Fruit fly (Drosophila melanogaster) whole organism, embryonic: ENCODE measurements around the gene CG6465.
A peak's percentile ranks its signal among the peaks of the same experiment; 100 is the strongest.

Experiments used
- Atf-2 ChIP-seq: fragments of 200-800 bp; sonication (Bioruptor generic); optimal IDR thresholded peaks from 2 replicates; lab custom pipeline; 2016; ENCODE audit warnings: missing biosample characterization, missing genetic modification characterization
- Atf3 ChIP-seq: fragments of 200-800 bp; sonication (Bioruptor generic); optimal IDR thresholded peaks from 3 replicates; lab custom pipeline; 2016; ENCODE audit warnings: missing biosample characterization, missing genetic modification characterization
- Atf6 ChIP-seq: fragments of 200-800 bp; sonication (Bioruptor generic); IDR thresholded peaks from 2 replicates; pipeline ENCODE4 v1.3.6; 2022; ENCODE audit warnings: missing biosample characterization, missing genetic modification characterization
- Bdp1 ChIP-seq: fragments of 200-800 bp; sonication (Bioruptor generic); optimal IDR thresholded peaks from 3 replicates; lab custom pipeline; 2016; ENCODE audit warnings: missing biosample characterization, missing genetic modification characterization
- C15 ChIP-seq: fragments of 200-800 bp; sonication (Bioruptor generic); IDR thresholded peaks from 3 replicates; pipeline ENCODE4 v1.3.6; 2022; ENCODE audit warnings: missing biosample characterization, missing genetic modification characterization
- CG10147 ChIP-seq: fragments of 200-800 bp; sonication (Bioruptor generic); optimal IDR thresholded peaks from 2 replicates; lab custom pipeline; 2019; ENCODE audit warnings: missing biosample characterization, mild to moderate bottlenecking, missing genetic modification characterization, moderate library complexity
- CG1024 ChIP-seq: fragments of 200-800 bp; sonication (Bioruptor generic); IDR thresholded peaks from 2 replicates; pipeline ENCODE4 v1.3.6; 2022; ENCODE audit warnings: missing biosample characterization, missing genetic modification characterization
- CG10462 ChIP-seq: fragments of 200-800 bp; sonication (Bioruptor generic); optimal IDR thresholded peaks from 2 replicates; lab custom pipeline; 2016; ENCODE audit warnings: missing biosample characterization, missing genetic modification characterization
- CG11504 ChIP-seq: fragments of 200-800 bp; sonication (Bioruptor generic); optimal IDR thresholded peaks from 3 replicates; lab custom pipeline; 2019; ENCODE audit warnings: missing biosample characterization, mild to moderate bottlenecking, missing genetic modification characterization, moderate library complexity
- CG14014 ChIP-seq: fragments of 200-800 bp; sonication (Bioruptor generic); IDR thresholded peaks from 2 replicates; pipeline ENCODE4 v1.3.6; 2022; ENCODE audit warnings: missing biosample characterization, missing genetic modification characterization
- CG17359 ChIP-seq: fragments of 200-800 bp; sonication (Bioruptor generic); optimal IDR thresholded peaks from 3 replicates; lab custom pipeline; 2018; ENCODE audit warnings: missing biosample characterization, mild to moderate bottlenecking, missing genetic modification characterization, moderate library complexity
- CG18599 ChIP-seq: fragments of 200-800 bp; sonication (Bioruptor generic); optimal IDR thresholded peaks from 3 replicates; lab custom pipeline; 2017; ENCODE audit warnings: missing biosample characterization, missing genetic modification characterization, mild to moderate bottlenecking, moderate library complexity, missing genetic modification reagents
- CG2199 ChIP-seq: fragments of 200-800 bp; sonication (Bioruptor generic); IDR thresholded peaks from 3 replicates; pipeline ENCODE4 v1.3.6; 2022; ENCODE audit warnings: missing biosample characterization, missing genetic modification characterization
- CG32772 ChIP-seq: fragments of 200-800 bp; sonication (Bioruptor generic); IDR thresholded peaks from 2 replicates; pipeline ENCODE4 v1.3.6; 2022; ENCODE audit warnings: missing biosample characterization, missing genetic modification characterization
- CG33213 ChIP-seq: fragments of 200-800 bp; sonication (Bioruptor generic); optimal IDR thresholded peaks from 3 replicates; lab custom pipeline; 2016; ENCODE audit warnings: missing biosample characterization, missing genetic modification characterization
- CG34224 ChIP-seq: fragments of 200-800 bp; sonication (Bioruptor generic); IDR thresholded peaks from 3 replicates; pipeline ENCODE4 v1.3.6; 2022; ENCODE audit warnings: missing biosample characterization, missing genetic modification characterization; ENCODE audit not compliant: partially characterized antibody
- CG3726 ChIP-seq: fragments of 200-800 bp; sonication (Bioruptor generic); IDR thresholded peaks from 3 replicates; pipeline ENCODE4, ENCODE4 v1.3.6; 2022; ENCODE audit warnings: missing biosample characterization, missing genetic modification characterization
- CG4854 ChIP-seq: fragments of 200-800 bp; sonication (Bioruptor generic); optimal IDR thresholded peaks from 2 replicates; lab custom pipeline; 2016; ENCODE audit warnings: missing biosample characterization, missing genetic modification characterization, inconsistent platforms
- CG5180 ChIP-seq: fragments of 200-800 bp; sonication (Bioruptor generic); optimal IDR thresholded peaks from 3 replicates; lab custom pipeline; 2017; ENCODE audit warnings: missing biosample characterization, missing genetic modification characterization, mild to moderate bottlenecking, moderate library complexity, missing genetic modification reagents
- CG6272 ChIP-seq: fragments of 200-800 bp; sonication (Bioruptor generic); IDR thresholded peaks from 2 replicates; pipeline ENCODE4 v1.3.6; 2022; ENCODE audit warnings: missing biosample characterization, missing genetic modification characterization
- CG9797 ChIP-seq: fragments of 200-800 bp; sonication (Bioruptor generic); optimal IDR thresholded peaks from 3 replicates; lab custom pipeline; 2018; ENCODE audit warnings: missing biosample characterization, mild to moderate bottlenecking, missing genetic modification characterization
- D ChIP-seq, 2 experiments: fragments of 200-800 bp in 1 of 2; fragments of >200 bp in 1 of 2; sonication (Bioruptor generic) in 1 of 2; optimal IDR thresholded peaks; 2 replicates in 1 of 2; 3 replicates in 1 of 2; lab custom pipeline; 2017; ENCODE audit warnings: mild to moderate bottlenecking in 1 of 2, missing biosample characterization in 1 of 2, missing genetic modification characterization in 1 of 2, missing genetic modification reagents in 1 of 2
- Dbx ChIP-seq: fragments of 200-800 bp; sonication (Bioruptor generic); IDR thresholded peaks from 3 replicates; pipeline ENCODE4 v1.3.6; 2022; ENCODE audit warnings: missing biosample characterization, missing genetic modification characterization
- Dek ChIP-seq: fragments of 200-800 bp; sonication (Bioruptor generic); optimal IDR thresholded peaks from 3 replicates; lab custom pipeline; 2019; ENCODE audit warnings: missing biosample characterization, mild to moderate bottlenecking, missing genetic modification characterization, moderate library complexity
- Doc2 ChIP-seq: fragments of 200-800 bp; sonication (Bioruptor generic); IDR thresholded peaks from 2 replicates; pipeline ENCODE4 v1.3.6; 2022; ENCODE audit warnings: missing biosample characterization, missing genetic modification characterization
- Drgx ChIP-seq: fragments of 200-800 bp; sonication (Bioruptor generic); IDR thresholded peaks from 2 replicates; pipeline ENCODE4 v1.3.6; 2022; ENCODE audit warnings: missing biosample characterization, missing genetic modification characterization
- HLH4C ChIP-seq: fragments of 200-800 bp; sonication (Bioruptor generic); IDR thresholded peaks from 3 replicates; pipeline ENCODE4 v1.3.6; 2022; ENCODE audit warnings: missing biosample characterization, missing genetic modification characterization; ENCODE audit not compliant: partially characterized antibody
- Hmr ChIP-seq: fragments of 200-800 bp; sonication (Bioruptor generic); optimal IDR thresholded peaks from 3 replicates; lab custom pipeline; 2017; ENCODE audit warnings: mild to moderate bottlenecking, missing biosample characterization, missing genetic modification reagents, missing genetic modification characterization
- NFAT ChIP-seq: fragments of 200-800 bp; sonication (Bioruptor generic); IDR thresholded peaks from 2 replicates; pipeline ENCODE4 v1.3.6; 2022; ENCODE audit warnings: missing biosample characterization, missing genetic modification characterization
- Sin3A ChIP-seq: fragments of >200 bp; optimal IDR thresholded peaks from 2 replicates; lab custom pipeline; 2018
- Sry-δ ChIP-seq: fragments of 200-800 bp; sonication (Bioruptor generic); optimal IDR thresholded peaks from 2 replicates; lab custom pipeline; 2016; ENCODE audit warnings: missing biosample characterization, missing genetic modification characterization
- br ChIP-seq: fragments of >200 bp; optimal IDR thresholded peaks from 2 replicates; lab custom pipeline; 2017
- da ChIP-seq: fragments of 200-800 bp; sonication (Bioruptor generic); optimal IDR thresholded peaks from 2 replicates; lab custom pipeline; 2016; ENCODE audit warnings: missing biosample characterization, missing genetic modification characterization
- danr ChIP-seq: fragments of 200-800 bp; sonication (Bioruptor generic); IDR thresholded peaks from 2 replicates; pipeline ENCODE4 v1.3.6; 2022; ENCODE audit warnings: missing biosample characterization, missing genetic modification characterization
- eve ChIP-seq, 2 experiments: fragments of >200 bp; optimal IDR thresholded peaks; 2 replicates each; lab custom pipeline; 2017; ENCODE audit warnings: missing biosample characterization in 2 of 2, missing genetic modification characterization in 2 of 2
- eyg ChIP-seq: fragments of 200-800 bp; sonication (Bioruptor generic); optimal IDR thresholded peaks from 3 replicates; lab custom pipeline; 2016; ENCODE audit warnings: missing biosample characterization, missing genetic modification characterization
- fru ChIP-seq: fragments of >200 bp; optimal IDR thresholded peaks from 2 replicates; lab custom pipeline; 2017
- insv ChIP-seq, 2 experiments: fragments of 200-800 bp; sonication (Bioruptor generic); optimal IDR thresholded peaks; 3 replicates each; lab custom pipeline; 2016 to 2018; ENCODE audit warnings: missing biosample characterization in 2 of 2, missing genetic modification characterization in 2 of 2
- kni ChIP-seq: fragments of 200-800 bp; sonication (Bioruptor generic); optimal IDR thresholded peaks from 3 replicates; lab custom pipeline; 2017; ENCODE audit warnings: mild to moderate bottlenecking, missing biosample characterization, missing genetic modification reagents, missing genetic modification characterization
- lab ChIP-seq: fragments of 200-800 bp; sonication (Bioruptor generic); optimal IDR thresholded peaks from 3 replicates; lab custom pipeline; 2017; ENCODE audit warnings: missing biosample characterization, missing genetic modification characterization, mild to moderate bottlenecking, moderate library complexity, missing genetic modification reagents
- luna ChIP-seq: fragments of 200-800 bp; sonication (Bioruptor generic); optimal IDR thresholded peaks from 2 replicates; lab custom pipeline; 2016; ENCODE audit warnings: missing biosample characterization, missing genetic modification characterization
- nmo ChIP-seq: fragments of 200-800 bp; sonication (Bioruptor generic); optimal IDR thresholded peaks from 2 replicates; lab custom pipeline; 2018; ENCODE audit warnings: missing biosample characterization, mild to moderate bottlenecking, missing genetic modification characterization, moderate library complexity
- pb ChIP-seq: fragments of 200-800 bp; sonication (Bioruptor generic); optimal IDR thresholded peaks from 3 replicates; lab custom pipeline; 2016; ENCODE audit warnings: missing biosample characterization, missing genetic modification characterization
- pita ChIP-seq: fragments of 200-800 bp; sonication (Bioruptor generic); optimal IDR thresholded peaks from 2 replicates; lab custom pipeline; 2017; ENCODE audit warnings: missing biosample characterization, mild to moderate bottlenecking, missing genetic modification characterization
- pum ChIP-seq: fragments of 200-800 bp; sonication (Bioruptor generic); optimal IDR thresholded peaks from 2 replicates; lab custom pipeline; 2016; ENCODE audit warnings: missing biosample characterization, missing genetic modification characterization
- ranshi ChIP-seq: fragments of 200-800 bp; sonication (Bioruptor generic); IDR thresholded peaks from 2 replicates; pipeline ENCODE4 v1.3.6; 2022; ENCODE audit warnings: missing biosample characterization, missing genetic modification characterization
- salm ChIP-seq: fragments of 200-800 bp; sonication (Bioruptor generic); optimal IDR thresholded peaks from 2 replicates; lab custom pipeline; 2018; ENCODE audit warnings: missing biosample characterization, mild to moderate bottlenecking, missing genetic modification characterization
- sc ChIP-seq, 3 experiments: fragments of >200 bp in 2 of 3; fragments of 200-800 bp in 1 of 3; sonication (Bioruptor generic) in 1 of 3; optimal IDR thresholded peaks; 2 replicates in 2 of 3; 3 replicates in 1 of 3; lab custom pipeline; 2017; ENCODE audit warnings: mild to moderate bottlenecking in 1 of 3, missing biosample characterization in 1 of 3, missing genetic modification characterization in 1 of 3, missing genetic modification reagents in 1 of 3
- slou ChIP-seq: fragments of 200-800 bp; sonication (Bioruptor generic); optimal IDR thresholded peaks from 3 replicates; lab custom pipeline; 2016; ENCODE audit warnings: missing biosample characterization, missing genetic modification characterization
- tin ChIP-seq: fragments of 200-800 bp; sonication (Bioruptor generic); optimal IDR thresholded peaks from 3 replicates; lab custom pipeline; 2016; ENCODE audit warnings: missing biosample characterization, missing genetic modification characterization
- tll ChIP-seq, 2 experiments: fragments of 200-800 bp in 1 of 2; fragments of >200 bp in 1 of 2; sonication (Bioruptor generic) in 1 of 2; optimal IDR thresholded peaks; 2 replicates each; lab custom pipeline; 2017 to 2019; ENCODE audit warnings: missing biosample characterization in 2 of 2, missing genetic modification characterization in 2 of 2, mild to moderate bottlenecking in 1 of 2, moderate library complexity in 1 of 2

CG6465 gene

dm6 chr3R:10688835-10689234, 11.8 kb upstream of the CG6465 start (continued):
- TF ChIP-seq CG4854 (GFP tag; lab: Kevin White, UChicago) (peak; percentile 27), Atf3 (GFP tag; lab: Kevin White, UChicago) (no peak), HLH4C (GFP tag; lab: Robert Waterston, UW) (no peak), CG1024 (no peak), Hmr (peak; percentile 48), lab (GFP tag; lab: Kevin White, UChicago) (peak; percentile 70), C15 (GFP tag; lab: Robert Waterston, UW) (0 out of 3 replicates have a peak, but pooled peaks have one; percentile 17), Dbx (GFP tag; lab: Robert Waterston, UW) (peak; percentile 66), Doc2 (no peak), CG11504 (tag; lab: Kevin White, UChicago) (peak; percentile 58), CG17359 (peak; percentile 46), danr (GFP tag; lab: Robert Waterston, UW) (no peak), CG14014 (GFP tag; lab: Robert Waterston, UW) (0 out of 2 replicates have a peak, but pooled peaks have one; percentile 51), CG34224 (GFP tag; lab: Robert Waterston, UW) (no peak), eve (GFP tag; optimal IDR thresholded peaks at IDR 0.05; lab: Kevin White, UChicago) (no peak), br (lab: Kevin White, UChicago) (no peak), Atf6 (GFP tag; lab: Robert Waterston, UW) (peak; percentile 75), CG9797 (GFP tag; lab: Kevin White, UChicago) (no peak), tll (GFP tag; optimal IDR thresholded peaks at IDR 0.05; lab: Kevin White, UChicago) (no peak), CG32772 (GFP tag; lab: Robert Waterston, UW) (peak; percentile 29; the same call in 1 of the 2 replicates), pum (GFP tag; lab: Kevin White, UChicago) (no peak), CG33213 (GFP tag; lab: Kevin White, UChicago) (no peak), sc (optimal IDR thresholded peaks at IDR 0.05; lab: Kevin White, UChicago) (no peak), sc (GFP tag; optimal IDR thresholded peaks at IDR 0.05; lab: Kevin White, UChicago) (no peak), Drgx (peak; percentile 52), nmo (peak; percentile 31), tin (GFP tag; lab: Kevin White, UChicago) (peak; percentile 8), insv (GFP tag; optimal IDR thresholded peaks at IDR 0.05; lab: Kevin White, UChicago) (no peak), CG6272 (GFP tag; lab: Robert Waterston, UW) (0 out of 2 replicates have a peak, but pooled peaks have one; percentile 20), ranshi (GFP tag; lab: Robert Waterston, UW) (peak; percentile 59), pb (GFP tag; lab: Kevin White, UChicago) (no peak), Bdp1 (no peak), CG3726 (GFP tag; lab: Robert Waterston, UW) (no peak), CG18599 (GFP tag; lab: Kevin White, UChicago) (peak; percentile 58), pita (GFP tag; lab: Kevin White, UChicago) (no peak), CG10147 (peak; percentile 46), Atf-2 (GFP tag; lab: Kevin White, UChicago) (no peak), da (GFP tag; lab: Kevin White, UChicago) (no peak), Sin3A (lab: Kevin White, UChicago) (no peak), NFAT (GFP tag; lab: Robert Waterston, UW) (peak; percentile 57), CG10462 (GFP tag; lab: Kevin White, UChicago) (no peak), CG5180 (GFP tag; lab: Kevin White, UChicago) (no peak), Dek (tag; lab: Kevin White, UChicago) (peak; percentile 30), luna (GFP tag; lab: Kevin White, UChicago) (no peak), eyg (GFP tag; lab: Kevin White, UChicago) (no peak), slou (GFP tag; lab: Kevin White, UChicago) (no peak), fru (lab: Kevin White, UChicago) (no peak), CG2199 (GFP tag; lab: Robert Waterston, UW) (no peak), salm (tag; lab: Kevin White, UChicago) (no peak), kni (GFP tag; lab: Kevin White, UChicago) (no peak), Sry-δ (GFP tag; lab: Kevin White, UChicago) (no peak), D (optimal IDR thresholded peaks at IDR 0.05; lab: Kevin White, UChicago) (no peak), D (GFP tag; optimal IDR thresholded peaks at IDR 0.05; lab: Kevin White, UChicago) (no peak)
